Worm (Caenorhabditis elegans): Measurements from ENCODE around the gene hex-2.

ce11 chrV:5647359-5647758 lies 6.9 kb upstream of the hex-2 start, which contains the start of gene C14C11.4:
- no peak for TF ChIP-seq flt-1 (GFP tag; IDR thresholded peaks at IDR 0.05)
- no peak for TF ChIP-seq ztf-23 (GFP tag; IDR thresholded peaks at IDR 0.05)
- TF ChIP-seq tab-1 (GFP tag; IDR thresholded peaks at IDR 0.05), result no peak

Measured in whole organism, midembryonic.